Fruit fly (Drosophila melanogaster): Measurements from ENCODE around the gene CG10654.

dm6 chr3L:12496428-12497344, 11.0 kb downstream of the CG10654 start, which contains the start of gene CG10657:
- TF ChIP-seq toe (GFP tag; optimal IDR thresholded peaks at IDR 0.05) (no peak), kay (GFP tag; ENCODE audit: borderline replicate concordance) (peak; percentile 25), Mnt (GFP tag; optimal IDR thresholded peaks at IDR 0.05) (no peak), CG5204 (GFP tag; optimal IDR thresholded peaks at IDR 0.05) (no peak), CG12768 (GFP tag; optimal IDR thresholded peaks at IDR 0.05) (no peak), CG33017 (tag; optimal IDR thresholded peaks at IDR 0.05) (no peak), Clk (GFP tag; optimal IDR thresholded peaks at IDR 0.05) (no peak), CG1620 (GFP tag; optimal IDR thresholded peaks at IDR 0.05) (no peak), CG14711 (tag; optimal IDR thresholded peaks at IDR 0.05) (no peak)
